Fruit fly (Drosophila melanogaster): ENCODE measurements around the gene Elo68beta.

The Elo68beta gene

dm6 chr3L:11119901-11120418 lies 18.5 kb upstream of the Elo68beta start (continued):
- no peak for TF ChIP-seq peb (GFP tag; IDR thresholded peaks at IDR 0.05)
- no peak for TF ChIP-seq CG9797 (GFP tag; optimal IDR thresholded peaks at IDR 0.05)
- TF ChIP-seq CG12104 (GFP tag; optimal IDR thresholded peaks at IDR 0.05) = no peak
- TF ChIP-seq CG32532 (GFP tag; IDR thresholded peaks at IDR 0.05) = no peak
- TF ChIP-seq nom (GFP tag; optimal IDR thresholded peaks at IDR 0.05) = no peak
- no peak for TF ChIP-seq bbx (GFP tag; IDR thresholded peaks at IDR 0.05; ENCODE audit: partially characterized antibody)
- no peak for TF ChIP-seq zfh2 (GFP tag; optimal IDR thresholded peaks at IDR 0.05)
- TF ChIP-seq CG34422 (GFP tag; IDR thresholded peaks at IDR 0.05) = peak; percentile 58; the same call in 1 of the 3 replicates
- TF ChIP-seq CG11695 (GFP tag; IDR thresholded peaks at IDR 0.05) = 0 out of 3 replicates have a peak, but pooled peaks have one; percentile 14
- no peak for TF ChIP-seq CG7786 (GFP tag; optimal IDR thresholded peaks at IDR 0.05)
- TF ChIP-seq CkIIα-i1 (GFP tag; IDR thresholded peaks at IDR 0.05) = no peak
- TF ChIP-seq CG30020 (tag; optimal IDR thresholded peaks at IDR 0.05) = no peak
- TF ChIP-seq CG17385 (GFP tag; optimal IDR thresholded peaks at IDR 0.05) = no peak
- no peak for TF ChIP-seq Neu2 (GFP tag; optimal IDR thresholded peaks at IDR 0.05; ENCODE audit: borderline replicate concordance)
- no peak for TF ChIP-seq grau (tag; optimal IDR thresholded peaks at IDR 0.05)
- no peak for TF ChIP-seq Chrac-16 (GFP tag; optimal IDR thresholded peaks at IDR 0.05)
- TF ChIP-seq CG12299 (tag; optimal IDR thresholded peaks at IDR 0.05) = peak; percentile 66
- no peak for TF ChIP-seq tin (GFP tag; optimal IDR thresholded peaks at IDR 0.05)
- peak; percentile 40 for TF ChIP-seq slbo (GFP tag; IDR thresholded peaks at IDR 0.05)
- TF ChIP-seq unpg (GFP tag; optimal IDR thresholded peaks at IDR 0.05) = peak; percentile 5
- TF ChIP-seq Dip3 (GFP tag; optimal IDR thresholded peaks at IDR 0.05) = no peak
- TF ChIP-seq fd96Cb (tag; optimal IDR thresholded peaks at IDR 0.05) = no peak
- peak; percentile 30 for TF ChIP-seq CG10209 (GFP tag; optimal IDR thresholded peaks at IDR 0.05)
- TF ChIP-seq Ptx1 (GFP tag; IDR thresholded peaks at IDR 0.05) = no peak
- no peak for TF ChIP-seq HmgD (GFP tag; optimal IDR thresholded peaks at IDR 0.05)
- TF ChIP-seq Aef1 (GFP tag; IDR thresholded peaks at IDR 0.05) = no peak
- TF ChIP-seq ap (GFP tag; IDR thresholded peaks at IDR 0.05) = no peak
- peak; percentile 46 for TF ChIP-seq CG12155 (GFP tag; optimal IDR thresholded peaks at IDR 0.05)
- TF ChIP-seq Trl (optimal IDR thresholded peaks at IDR 0.05) = peak in 1 of 2 experiments; percentile 68
- no peak for TF ChIP-seq Trl (GFP tag; optimal IDR thresholded peaks at IDR 0.05)
- TF ChIP-seq insv (GFP tag; optimal IDR thresholded peaks at IDR 0.05) = peak in 1 of 2 experiments; percentile 62
- TF ChIP-seq Gug (GFP tag; IDR thresholded peaks at IDR 0.05) = no peak
- no peak for TF ChIP-seq lmd (GFP tag; IDR thresholded peaks at IDR 0.05)
- peak; percentile 10 for TF ChIP-seq psq (GFP tag; optimal IDR thresholded peaks at IDR 0.05)
- peak; percentile 48 for TF ChIP-seq sob (GFP tag; IDR thresholded peaks at IDR 0.05)
- TF ChIP-seq Hr3 (GFP tag; optimal IDR thresholded peaks at IDR 0.05) = no peak
- TF ChIP-seq CG2202 (tag; optimal IDR thresholded peaks at IDR 0.05) = peak; percentile 25
- peak; percentile 63 for TF ChIP-seq Hey (tag; optimal IDR thresholded peaks at IDR 0.05)
- TF ChIP-seq seq (GFP tag; IDR thresholded peaks at IDR 0.05) = no peak
- TF ChIP-seq az2 (GFP tag; optimal IDR thresholded peaks at IDR 0.05) = no peak
- peak; percentile 54 for TF ChIP-seq B-H2 (GFP tag; optimal IDR thresholded peaks at IDR 0.05)
- TF ChIP-seq pb (GFP tag; optimal IDR thresholded peaks at IDR 0.05) = no peak
- TF ChIP-seq CG2120 (GFP tag; optimal IDR thresholded peaks at IDR 0.05) = no peak
- TF ChIP-seq HmgZ (tag; optimal IDR thresholded peaks at IDR 0.05) = peak; percentile 48
- no peak for TF ChIP-seq NfI (GFP tag; optimal IDR thresholded peaks at IDR 0.05)
- no peak for TF ChIP-seq CG30403 (GFP tag; optimal IDR thresholded peaks at IDR 0.05)
- no peak for TF ChIP-seq TFAM (GFP tag; optimal IDR thresholded peaks at IDR 0.05)
- TF ChIP-seq prd (optimal IDR thresholded peaks at IDR 0.05) = no peak
- TF ChIP-seq prd (GFP tag; IDR thresholded peaks at IDR 0.05) = no peak
- TF ChIP-seq jing (GFP tag; optimal IDR thresholded peaks at IDR 0.05) = no peak
- no peak for TF ChIP-seq CG6272 (GFP tag; IDR thresholded peaks at IDR 0.05)
- peak; percentile 19 for TF ChIP-seq twi (tag; optimal IDR thresholded peaks at IDR 0.05)
- TF ChIP-seq CG15011 (GFP tag; optimal IDR thresholded peaks at IDR 0.05) = peak; percentile 48
